Worm (Caenorhabditis elegans) whole organism, dauer: Measurements from ENCODE around the gene nspg-10.

Experiments
- unc-62 ChIP-seq: sonication (generic microtip); optimal IDR thresholded peaks from 2 replicates; lab custom pipeline; 2017; ENCODE audit warnings: missing biosample characterization, missing genetic modification reagents, missing genetic modification characterization

The nspg-10 gene

DNA sequence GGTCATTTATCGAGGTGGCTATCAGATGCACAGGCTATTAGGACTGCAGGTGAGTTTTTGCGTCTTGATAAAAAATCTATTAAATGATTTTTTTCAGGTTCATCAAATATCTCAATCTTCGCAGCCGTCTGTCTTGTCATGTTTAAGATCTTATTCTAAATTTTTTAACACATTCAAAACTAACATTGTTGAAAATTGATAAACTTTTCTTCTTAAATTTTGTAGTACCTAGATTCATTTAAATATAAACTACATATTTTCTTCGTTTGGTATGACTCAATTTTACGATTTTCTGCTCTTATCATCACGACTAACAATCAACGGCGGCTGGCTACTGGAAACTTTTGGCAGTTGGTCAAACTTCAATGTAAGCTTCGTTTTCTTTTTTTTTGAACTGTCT, 3.0 kb upstream of the nspg-10 start, which contains the start of gene F19C7.4:
F19C7.4 (plus strand) TSS at position 301 of the 400 bp plus-strand sequence.
- no peak for TF ChIP-seq unc-62 (GFP tag; lab: Kevin White, UChicago)

DNA sequence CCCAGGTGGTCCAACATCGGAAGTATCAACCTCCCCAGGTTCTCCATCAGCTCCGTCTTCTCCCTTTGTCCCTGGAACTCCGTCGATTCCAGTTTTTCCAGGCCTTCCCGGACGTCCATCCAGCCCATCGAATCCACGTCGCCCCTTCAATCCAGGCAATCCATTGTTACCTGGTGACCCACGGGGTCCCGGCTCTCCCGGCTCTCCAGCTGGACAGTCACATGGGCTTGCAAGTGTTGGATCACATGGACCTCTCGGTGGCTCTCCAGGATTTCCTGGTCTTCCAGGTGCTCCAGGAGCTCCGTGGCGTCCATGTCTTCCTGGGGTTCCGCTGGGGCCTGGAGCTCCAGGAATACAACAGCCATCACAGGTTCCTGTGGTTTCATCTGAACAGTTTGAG, 3.1 kb downstream of the nspg-10 start:
- TF ChIP-seq unc-62 (GFP tag; lab: Kevin White, UChicago) = no peak

DNA sequence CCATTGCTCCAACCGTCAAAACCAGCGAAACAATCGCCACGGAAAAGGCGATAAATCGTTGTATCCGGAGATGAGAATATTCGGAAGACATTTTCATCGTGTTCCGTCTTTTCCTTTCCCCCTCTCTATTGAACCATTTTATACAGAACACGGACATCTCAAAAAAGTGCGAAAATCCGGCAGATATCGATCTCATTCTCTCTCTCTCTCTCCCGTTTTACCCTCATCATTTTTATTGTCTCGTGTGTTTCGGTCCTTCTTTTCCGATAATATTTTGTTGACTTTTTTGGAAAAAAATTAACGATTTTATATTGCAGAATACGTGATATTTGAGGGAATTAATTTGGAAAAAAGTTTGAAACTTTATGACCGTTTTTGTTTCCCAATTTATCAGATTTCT, 4.0 kb downstream of the nspg-10 start, which contains the start of gene col-110:
col-110 (minus strand) TSS at position 101 of the 400 bp plus-strand sequence.
- TF ChIP-seq unc-62 (GFP tag; lab: Kevin White, UChicago) = no peak

DNA sequence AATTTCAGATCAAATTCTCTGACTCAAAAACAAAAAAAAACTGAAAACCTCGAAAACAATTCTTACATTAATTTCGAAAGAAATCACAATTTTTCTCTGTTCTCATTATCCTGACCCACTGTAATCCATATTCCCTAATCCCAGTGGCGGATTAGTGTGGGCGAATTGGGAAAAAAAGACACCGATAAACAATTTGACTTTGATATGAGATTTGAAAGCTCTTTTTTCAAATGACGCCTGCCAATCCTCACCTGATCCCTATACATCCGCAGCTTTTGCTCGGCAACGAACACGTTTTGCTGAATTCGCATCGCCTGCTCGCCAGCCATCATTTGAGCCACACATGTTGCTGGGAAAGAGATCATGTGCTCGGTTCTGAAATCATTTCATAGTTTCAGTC, 6.2 kb downstream of the nspg-10 start:
- TF ChIP-seq unc-62 (GFP tag; lab: Kevin White, UChicago) = no peak

ce11 chrIV:4612597-4612996, 7.0 kb downstream of the nspg-10 start:
- no peak for TF ChIP-seq unc-62 (GFP tag; lab: Kevin White, UChicago)

ce11 chrIV:4613516-4613915, 7.9 kb downstream of the nspg-10 start:
- TF ChIP-seq unc-62 (GFP tag; lab: Kevin White, UChicago) = no peak

DNA sequence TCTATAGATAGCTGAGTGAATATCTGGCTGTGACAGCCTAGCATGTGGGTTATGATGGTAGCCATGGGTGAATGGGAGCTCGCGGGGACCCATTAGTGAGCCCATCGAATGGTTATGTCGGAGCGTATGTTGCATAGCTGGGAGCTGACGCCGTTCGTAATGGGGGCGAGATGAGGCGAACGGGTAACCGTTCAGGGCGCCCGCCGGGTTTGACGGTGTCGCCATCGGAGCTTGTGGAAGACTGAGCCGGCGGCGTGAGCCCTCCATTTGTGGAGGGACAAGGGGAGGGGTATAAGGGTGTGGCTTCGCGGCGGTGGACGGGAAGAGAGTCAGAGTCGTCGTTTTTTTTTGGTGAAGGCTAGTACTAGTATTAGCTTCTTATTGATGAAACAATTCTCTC, 18.3 kb downstream of the nspg-10 start:
- no peak for TF ChIP-seq unc-62 (GFP tag; lab: Kevin White, UChicago)

DNA sequence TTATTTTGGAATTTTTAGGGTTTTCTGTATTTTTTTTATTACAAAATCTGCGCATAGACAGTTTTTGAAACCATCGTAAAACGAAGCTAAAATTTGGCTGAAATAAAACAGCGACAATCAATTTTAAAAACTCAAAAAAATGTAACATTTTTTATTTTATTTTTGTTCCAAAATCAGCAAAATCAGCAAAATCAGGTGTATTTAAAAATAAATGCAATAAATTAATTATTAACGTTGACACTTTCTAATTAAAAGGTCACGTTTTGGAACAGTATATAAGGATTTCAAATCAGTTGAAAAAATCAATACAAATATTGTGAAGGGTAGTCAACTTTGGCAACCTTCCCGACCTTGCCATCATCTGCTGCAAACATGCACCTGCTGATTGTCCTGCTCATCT, 27.8 kb downstream of the nspg-10 start, which contains the start of gene R105.1:
R105.1 (plus strand) TSS at position 301 of the 400 bp plus-strand sequence.
- no peak for TF ChIP-seq unc-62 (GFP tag; lab: Kevin White, UChicago)

DNA sequence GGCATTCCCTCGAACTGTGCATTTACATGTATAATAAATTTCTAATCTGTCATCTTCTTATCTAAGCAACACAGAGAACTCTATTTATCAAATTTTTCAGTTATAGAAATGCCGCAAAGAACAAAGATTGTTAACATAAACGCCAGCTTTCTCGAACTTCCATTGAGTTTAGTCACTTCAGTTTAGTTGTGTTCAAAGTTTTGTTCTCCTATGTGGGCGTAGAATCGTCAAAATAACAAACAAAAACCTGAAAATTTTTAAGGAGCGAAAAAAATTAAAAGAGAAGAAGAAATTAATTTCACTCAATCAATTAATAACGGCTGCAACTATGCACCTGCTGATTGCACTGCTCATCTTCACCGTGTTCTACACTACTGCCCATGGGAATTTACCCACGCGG, 30.4 kb downstream of the nspg-10 start, which contains the start of gene R105.5:
R105.5 (plus strand) TSS at position 301 of the 400 bp plus-strand sequence.
- no peak for TF ChIP-seq unc-62 (GFP tag; lab: Kevin White, UChicago)

DNA sequence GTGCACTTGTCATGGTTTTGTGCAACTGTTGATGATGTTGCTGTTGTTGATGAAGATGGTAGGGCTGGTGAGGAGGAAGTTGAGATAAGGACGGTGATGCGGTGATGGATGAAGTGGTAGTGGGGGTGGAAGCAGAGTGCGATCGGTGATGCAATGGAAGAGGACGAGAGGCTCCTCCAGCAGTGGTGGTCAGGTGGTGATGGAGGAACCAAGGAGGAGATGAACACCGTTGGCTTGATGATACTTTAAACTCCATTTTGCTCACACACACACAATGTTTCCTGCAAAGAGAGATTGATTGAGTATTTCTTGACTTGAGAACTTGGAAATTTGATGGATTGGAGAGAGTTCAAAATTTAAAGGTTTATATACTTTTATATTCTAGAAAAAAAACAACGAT, 32.3 kb downstream of the nspg-10 start, which contains the start of gene F19C7.8:
F19C7.8 (minus strand) TSS at position 256 of the 400 bp plus-strand sequence.
- TF ChIP-seq unc-62 (GFP tag; lab: Kevin White, UChicago) = no peak

- TF ChIP-seq unc-62 (GFP tag; lab: Kevin White, UChicago) = no peak
These were observed 33.8 kb downstream of the nspg-10 start for ce11 chrIV:4639352-4639751.

DNA sequence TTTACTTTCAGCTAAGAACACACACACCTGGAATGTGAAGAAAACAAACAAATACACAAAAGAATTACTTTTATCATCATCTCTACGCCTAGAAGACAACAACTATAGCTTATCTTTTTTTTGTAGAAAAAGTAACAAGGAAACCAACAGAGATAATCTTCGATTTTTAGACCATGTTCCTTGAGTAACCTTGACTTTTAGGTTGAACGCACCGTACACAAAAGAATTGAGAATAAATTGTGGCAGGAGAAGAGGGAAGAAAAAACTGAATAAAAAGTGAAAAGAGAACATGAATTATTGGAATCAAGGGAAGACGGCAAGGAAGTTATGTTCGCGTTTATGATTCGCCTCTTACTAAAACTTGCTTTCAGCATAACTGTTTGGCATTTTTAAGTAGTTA, 35.4 kb downstream of the nspg-10 start:
- no peak for TF ChIP-seq unc-62 (GFP tag; lab: Kevin White, UChicago)

ce11 chrIV:4643577-4643976, 38.0 kb downstream of the nspg-10 start:
- TF ChIP-seq unc-62 (GFP tag; lab: Kevin White, UChicago) = no peak

ce11 chrIV:4645243-4645642, 39.7 kb downstream of the nspg-10 start:
- TF ChIP-seq unc-62 (GFP tag; lab: Kevin White, UChicago) = no peak

ce11 chrIV:4647385-4647784, 41.8 kb downstream of the nspg-10 start, which contains the start of gene F29B9.8:
Gene F29B9.8 (plus strand): TSS chrIV:4647685.
- TF ChIP-seq unc-62 (GFP tag; lab: Kevin White, UChicago) = no peak

- TF ChIP-seq unc-62 (GFP tag; lab: Kevin White, UChicago) = no peak
These were observed 43.9 kb downstream of the nspg-10 start, which contains the start of gene F29B9.7 for ce11 chrIV:4649460-4649859. Gene F29B9.7 (plus strand): TSS chrIV:4649760.

DNA sequence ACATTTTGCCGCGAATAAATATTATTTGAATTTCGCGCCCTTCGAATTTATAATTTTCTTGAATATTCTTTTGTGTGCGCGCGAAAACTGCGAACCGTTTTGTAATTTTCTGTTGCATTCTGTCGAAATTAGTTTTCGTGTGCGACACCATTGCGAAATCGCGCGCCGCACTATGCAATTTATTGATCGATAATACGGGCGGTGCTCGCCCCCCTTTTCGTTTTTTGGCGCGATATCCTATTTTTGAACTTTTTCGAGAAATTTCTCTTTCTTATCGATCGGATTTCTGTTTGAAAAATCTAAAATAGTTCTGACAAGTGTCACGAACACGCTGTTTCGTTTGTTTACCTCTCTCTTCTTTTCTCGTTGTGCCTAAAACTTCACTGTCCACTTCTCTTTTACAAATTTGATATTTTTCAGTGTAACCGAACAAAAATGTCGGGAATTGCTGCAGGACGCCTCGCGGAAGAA, 45.1 kb downstream of the nspg-10 start, which contains the start of gene ubc-9:
ubc-9 (plus strand) TSS at position 421 of the 471 bp plus-strand sequence.
- no peak for TF ChIP-seq unc-62 (GFP tag; lab: Kevin White, UChicago)
